Worm (Caenorhabditis elegans) whole organism, mixed stage, embryonic: Measurements from ENCODE around the gene W09C2.10.

Experiments
- ces-1 ChIP-seq: fragments of 150-350 bp; optimal IDR thresholded peaks from 2 replicates; lab custom pipeline; 2014; ENCODE audit warnings: missing biosample characterization, missing genetic modification reagents, missing genetic modification characterization
- hlh-1 ChIP-seq: fragments of 150-350 bp; optimal IDR thresholded peaks from 2 replicates; lab custom pipeline; 2014; ENCODE audit warnings: missing biosample characterization, missing genetic modification reagents, missing genetic modification characterization
- mep-1 ChIP-seq: fragments of 150-350 bp; optimal IDR thresholded peaks from 2 replicates; lab custom pipeline; 2017; ENCODE audit warnings: missing biosample characterization, missing genetic modification reagents, missing genetic modification characterization, inconsistent platforms
- nhr-28 ChIP-seq: fragments of 150-350 bp; optimal IDR thresholded peaks from 2 replicates; lab custom pipeline; 2014; ENCODE audit warnings: missing biosample characterization, missing genetic modification characterization
- nhr-76 ChIP-seq: sonication (generic microtip); optimal IDR thresholded peaks from 2 replicates; lab custom pipeline; 2017; ENCODE audit warnings: missing biosample characterization, missing genetic modification characterization
- pha-4 ChIP-seq: fragments of 150-350 bp; optimal IDR thresholded peaks from 2 replicates; lab custom pipeline; 2018; ENCODE audit warnings: missing biosample characterization, missing genetic modification reagents, missing genetic modification characterization
- unc-120 ChIP-seq: sonication (generic microtip); optimal IDR thresholded peaks from 2 replicates; lab custom pipeline; 2017; ENCODE audit warnings: missing genetic modification characterization, missing compliant biosample characterization; ENCODE audit not compliant: poor library complexity, severe bottlenecking
- unc-62 ChIP-seq: fragments of 150-350 bp; optimal IDR thresholded peaks from 2 replicates; lab custom pipeline; 2014; ENCODE audit warnings: missing biosample characterization, missing genetic modification reagents, missing genetic modification characterization
- ztf-11 ChIP-seq: fragments of 150-350 bp; optimal IDR thresholded peaks from 2 replicates; lab custom pipeline; 2014; ENCODE audit warnings: missing biosample characterization, missing genetic modification characterization

DNA sequence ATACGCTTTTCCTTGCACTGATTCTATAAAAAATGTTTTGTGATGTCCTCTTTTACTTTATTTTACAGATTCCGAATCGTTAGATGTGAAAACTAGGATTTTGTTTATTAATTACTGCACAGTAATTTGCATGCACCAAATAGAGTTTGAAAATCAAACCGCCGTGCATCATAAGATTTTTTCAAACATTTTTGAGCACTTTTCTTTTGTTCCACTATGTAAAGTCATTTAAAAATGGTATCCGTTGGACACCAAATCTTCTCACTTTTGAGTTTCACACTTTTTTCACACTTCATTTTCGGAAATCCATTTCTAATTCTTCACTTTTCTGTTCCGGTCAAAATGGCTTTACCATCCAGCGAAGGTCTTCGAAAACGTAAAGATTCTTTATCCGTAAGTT lies 18.3 kb upstream of the W09C2.10 start, which contains the start of gene degl-2:
- TF ChIP-seq hlh-1 (tag; lab: Kevin White, UChicago) (no peak), unc-62 (GFP tag; lab: Kevin White, UChicago) (no peak), unc-120 (tag; lab: Kevin White, UChicago) (no peak), ces-1 (GFP tag; lab: Kevin White, UChicago) (no peak), nhr-28 (tag; lab: Kevin White, UChicago) (no peak), mep-1 (tag; lab: Kevin White, UChicago) (no peak), pha-4 (tag; lab: Kevin White, UChicago) (no peak), ztf-11 (no peak), nhr-76 (tag; lab: Kevin White, UChicago) (no peak)
